Worm (Caenorhabditis elegans) whole organism, L3 larva: ENCODE data around the gene K08D10.11.

Source experiments
- R02D3.7 ChIP-seq: fragments of 150-350 bp; optimal IDR thresholded peaks from 2 replicates; lab custom pipeline; 2014; ENCODE audit warnings: missing biosample characterization, missing genetic modification characterization
- ZK546.5 ChIP-seq: sonication (generic microtip); optimal IDR thresholded peaks from 2 replicates; lab custom pipeline; 2017; ENCODE audit warnings: missing biosample characterization, missing genetic modification characterization
- ama-1 ChIP-seq: fragments of 150-350 bp; optimal IDR thresholded peaks from 2 replicates; lab custom pipeline; 2018
- ceh-82 ChIP-seq: fragments of 150-350 bp; optimal IDR thresholded peaks from 2 replicates; lab custom pipeline; 2014; ENCODE audit warnings: missing biosample characterization, missing genetic modification characterization
- egl-5 ChIP-seq: fragments of 150-350 bp; optimal IDR thresholded peaks from 2 replicates; lab custom pipeline; 2017; ENCODE audit warnings: missing biosample characterization, missing genetic modification reagents, missing genetic modification characterization, inconsistent platforms
- elt-2 ChIP-seq: sonication (generic microtip); optimal IDR thresholded peaks from 2 replicates; lab custom pipeline; 2016; ENCODE audit warnings: missing genetic modification reagents, mild to moderate bottlenecking, missing genetic modification characterization, missing compliant biosample characterization
- elt-3 ChIP-seq, 3 experiments: fragments of 150-350 bp in 1 of 3; sonication (generic microtip) in 2 of 3; optimal IDR thresholded peaks; 2 replicates in 2 of 3; 4 replicates in 1 of 3; lab custom pipeline; 2014 to 2017; ENCODE audit warnings: missing biosample characterization in 3 of 3, missing genetic modification characterization in 3 of 3
- fkh-10 ChIP-seq: sonication (generic microtip); optimal IDR thresholded peaks from 2 replicates; lab custom pipeline; 2017; ENCODE audit warnings: missing biosample characterization, missing genetic modification reagents, missing genetic modification characterization
- fkh-2 ChIP-seq: fragments of 150-350 bp; optimal IDR thresholded peaks from 2 replicates; lab custom pipeline; 2014; ENCODE audit warnings: missing biosample characterization, missing genetic modification reagents, missing genetic modification characterization
- fos-1 ChIP-seq: fragments of 150-350 bp; optimal IDR thresholded peaks from 2 replicates; lab custom pipeline; 2014; ENCODE audit warnings: missing biosample characterization, missing genetic modification characterization
- hmg-11 ChIP-seq: sonication (generic microtip); optimal IDR thresholded peaks from 2 replicates; lab custom pipeline; 2016; ENCODE audit warnings: missing genetic modification characterization, missing compliant biosample characterization
- jun-1 ChIP-seq: fragments of 150-350 bp; optimal IDR thresholded peaks from 2 replicates; lab custom pipeline; 2014; ENCODE audit warnings: missing biosample characterization, missing genetic modification reagents, missing genetic modification characterization
- lin-15B ChIP-seq: fragments of 150-350 bp; optimal IDR thresholded peaks from 2 replicates; lab custom pipeline; 2014; ENCODE audit warnings: missing biosample characterization, missing genetic modification characterization
- lin-39 ChIP-seq: fragments of 150-350 bp; optimal IDR thresholded peaks from 2 replicates; lab custom pipeline; 2018; ENCODE audit warnings: missing biosample characterization, missing genetic modification reagents, missing genetic modification characterization
- lsy-12 ChIP-seq: sonication (generic microtip); optimal IDR thresholded peaks from 2 replicates; lab custom pipeline; 2016; ENCODE audit warnings: mild to moderate bottlenecking, missing genetic modification characterization, missing compliant biosample characterization
- mdl-1 ChIP-seq: fragments of 150-350 bp; optimal IDR thresholded peaks from 2 replicates; lab custom pipeline; 2014; ENCODE audit warnings: missing biosample characterization, missing genetic modification characterization
- mml-1 ChIP-seq: fragments of 150-350 bp; sonication (generic microtip); optimal IDR thresholded peaks from 3 replicates; lab custom pipeline; 2014; ENCODE audit warnings: missing biosample characterization, missing genetic modification characterization
- nfya-1 ChIP-seq: sonication (generic microtip); optimal IDR thresholded peaks from 2 replicates; lab custom pipeline; 2017; ENCODE audit warnings: missing genetic modification characterization, mild to moderate bottlenecking, missing compliant biosample characterization, antibody characterized with exemption, moderate library complexity; ENCODE audit not compliant: insufficient read depth
- nhr-11 ChIP-seq: fragments of 150-350 bp; optimal IDR thresholded peaks from 2 replicates; lab custom pipeline; 2014; ENCODE audit warnings: missing biosample characterization, missing genetic modification characterization
- nhr-12 ChIP-seq: fragments of 150-350 bp; optimal IDR thresholded peaks from 2 replicates; lab custom pipeline; 2014; ENCODE audit warnings: missing biosample characterization, missing genetic modification characterization
- nhr-23 ChIP-seq: fragments of 150-350 bp; optimal IDR thresholded peaks from 2 replicates; lab custom pipeline; 2014; ENCODE audit warnings: missing biosample characterization, missing genetic modification reagents, missing genetic modification characterization
- nhr-25 ChIP-seq: sonication (generic microtip); optimal IDR thresholded peaks from 2 replicates; lab custom pipeline; 2017; ENCODE audit warnings: missing biosample characterization, missing genetic modification characterization
- nhr-43 ChIP-seq: sonication (generic microtip); optimal IDR thresholded peaks from 2 replicates; lab custom pipeline; 2016; ENCODE audit warnings: mild to moderate bottlenecking, missing genetic modification characterization, missing compliant biosample characterization; ENCODE audit not compliant: poor library complexity, severe bottlenecking
- nhr-67 ChIP-seq: fragments of 150-350 bp; optimal IDR thresholded peaks from 2 replicates; lab custom pipeline; 2014; ENCODE audit warnings: missing biosample characterization, missing genetic modification characterization
- nhr-76 ChIP-seq: fragments of 150-350 bp; sonication (generic microtip); optimal IDR thresholded peaks from 5 replicates; lab custom pipeline; 2014; ENCODE audit warnings: missing biosample characterization, missing genetic modification characterization
- nhr-77 ChIP-seq: fragments of 150-350 bp; optimal IDR thresholded peaks from 2 replicates; lab custom pipeline; 2014; ENCODE audit warnings: missing biosample characterization, missing genetic modification characterization
- pha-4 ChIP-seq: fragments of 150-350 bp; optimal IDR thresholded peaks from 2 replicates; lab custom pipeline; 2014; ENCODE audit warnings: missing biosample characterization, missing genetic modification reagents, missing genetic modification characterization
- pqm-1 ChIP-seq: fragments of 150-350 bp; optimal IDR thresholded peaks from 2 replicates; lab custom pipeline; 2017; ENCODE audit warnings: missing biosample characterization, missing genetic modification characterization, inconsistent platforms
- skn-1 ChIP-seq: fragments of 150-350 bp; optimal IDR thresholded peaks from 2 replicates; lab custom pipeline; 2014; ENCODE audit warnings: missing biosample characterization, missing genetic modification characterization
- snpc-4 ChIP-seq: fragments of 150-350 bp; optimal IDR thresholded peaks from 2 replicates; lab custom pipeline; 2014; ENCODE audit warnings: missing biosample characterization, missing genetic modification characterization
- unc-62 ChIP-seq: fragments of 150-350 bp; sonication (generic microtip); optimal IDR thresholded peaks from 4 replicates; lab custom pipeline; 2014; ENCODE audit warnings: missing biosample characterization, missing genetic modification reagents, missing genetic modification characterization
- ztf-4 ChIP-seq: fragments of 150-350 bp; optimal IDR thresholded peaks from 2 replicates; lab custom pipeline; 2014; ENCODE audit warnings: missing biosample characterization, missing genetic modification characterization

Gene K08D10.11

ce11 chrIV:4218276-4218675 is 32.3 kb upstream of the K08D10.11 start:
- TF ChIP-seq ama-1 (lab: Kevin White, UChicago) (peak; percentile 63), fkh-10 (no peak)
- TF ChIP-seq, all 47 proteins: peak for 1

DNA sequence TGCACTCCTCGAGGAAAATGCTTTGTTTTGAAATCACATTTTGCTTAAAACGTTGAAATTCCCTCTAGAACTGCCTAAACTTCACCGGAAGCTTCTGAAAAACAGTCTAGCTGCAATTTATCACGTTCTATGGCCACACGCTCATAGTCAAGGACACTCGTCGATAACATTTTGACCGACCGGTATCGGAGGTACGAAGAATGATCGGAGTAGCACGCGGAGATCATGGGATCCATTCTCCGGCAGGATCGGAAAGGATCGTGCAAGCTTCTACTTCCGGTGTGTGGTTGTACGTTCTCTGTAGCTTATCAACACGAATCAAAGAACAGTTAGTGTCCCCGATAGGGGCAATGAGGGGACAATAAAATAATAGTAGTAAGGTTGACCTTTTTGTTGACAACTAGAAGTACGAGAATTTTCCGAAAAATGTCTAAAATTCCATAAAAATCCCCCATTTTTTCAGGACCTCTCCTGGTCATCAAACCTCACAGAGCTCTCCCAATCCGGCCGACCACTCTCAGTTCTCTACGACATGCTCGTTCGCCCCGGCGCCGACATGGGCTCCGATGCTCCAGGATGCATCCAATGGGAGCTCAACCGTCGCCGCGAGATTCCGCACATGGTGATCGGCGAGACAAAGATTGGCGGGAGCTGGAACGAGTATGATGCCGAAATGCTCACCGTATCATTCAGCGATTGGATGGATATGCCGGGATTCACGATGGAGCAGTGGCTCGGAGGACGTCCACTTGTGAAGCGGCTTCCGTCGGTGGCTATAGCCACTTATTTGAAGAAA is 30.3 kb upstream of the K08D10.11 start:
- TF ChIP-seq nhr-76 (tag; lab: Kevin White, UChicago) (no peak), nhr-23 (tag; lab: Kevin White, UChicago) (peak; percentile 78), nhr-43 (peak; percentile 82), mdl-1 (peak; percentile 41), elt-2 (peak; percentile 33)
- TF ChIP-seq, all 47 proteins: peak for 4

DNA sequence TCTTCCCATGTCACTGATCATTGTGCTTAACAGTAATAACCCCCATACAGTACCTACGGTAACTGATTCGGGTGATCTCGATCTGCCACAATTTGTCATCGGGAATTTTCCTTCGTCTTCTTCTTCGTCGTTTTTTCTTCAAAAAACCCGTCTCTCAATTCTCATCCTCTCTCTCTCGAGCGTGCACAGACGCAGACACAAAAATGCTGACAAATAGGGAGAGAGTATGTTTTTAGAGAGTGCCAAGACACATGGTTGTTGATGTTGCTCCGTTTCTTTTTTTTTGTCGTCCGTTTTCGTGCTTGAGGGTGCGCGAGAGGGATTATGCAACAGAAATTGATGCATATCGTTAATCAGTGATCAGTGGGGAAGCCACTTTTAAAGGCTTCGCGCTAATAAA is 29.4 kb upstream of the K08D10.11 start:
- peak; percentile 25 for TF ChIP-seq pqm-1 (tag; lab: Kevin White, UChicago)
- TF ChIP-seq snpc-4 (tag; lab: Kevin White, UChicago) = peak; percentile 38
- TF ChIP-seq nhr-12 (tag; lab: Kevin White, UChicago) = no peak
- TF ChIP-seq nhr-25 = peak; percentile 36
- TF ChIP-seq hmg-11 (tag; lab: Kevin White, UChicago) = peak; percentile 78
- TF ChIP-seq elt-3 (tag; optimal IDR thresholded peaks at IDR 0.05; lab: Kevin White, UChicago) = peak in 1 of 3 experiments; percentile 2
- TF ChIP-seq ceh-82 (tag; lab: Kevin White, UChicago) = no peak
- peak; percentile 100 for TF ChIP-seq skn-1 (tag; lab: Kevin White, UChicago)
- peak; percentile 87 for TF ChIP-seq nfya-1 (tag; lab: Kevin White, UChicago)
- TF ChIP-seq nhr-77 = no peak
- peak; percentile 40 for TF ChIP-seq elt-2
- peak; percentile 11 for TF ChIP-seq lsy-12 (tag; lab: Kevin White, UChicago)
- peak; percentile 57 for TF ChIP-seq jun-1 (tag; lab: Kevin White, UChicago)
- no peak for TF ChIP-seq nhr-76 (tag; lab: Kevin White, UChicago)
- peak; percentile 34 for TF ChIP-seq egl-5 (tag; lab: Kevin White, UChicago)
- TF ChIP-seq R02D3.7 (tag; lab: Kevin White, UChicago) = peak; percentile 47
- peak; percentile 30 for TF ChIP-seq nhr-23 (tag; lab: Kevin White, UChicago)
- no peak for TF ChIP-seq nhr-11 (tag; lab: Kevin White, UChicago)
- peak; percentile 48 for TF ChIP-seq lin-15B (tag; lab: Kevin White, UChicago)
- peak; percentile 42 for TF ChIP-seq mdl-1
- peak; percentile 78 for TF ChIP-seq nhr-43
- TF ChIP-seq ama-1 (lab: Kevin White, UChicago) = peak; percentile 86
- TF ChIP-seq lin-39 (tag; lab: Kevin White, UChicago) = peak; percentile 71
- TF ChIP-seq ztf-4 (tag; lab: Kevin White, UChicago) = no peak
- TF ChIP-seq pha-4 (tag; lab: Kevin White, UChicago) = peak; percentile 86

- TF ChIP-seq nhr-77 (no peak), skn-1 (tag; lab: Kevin White, UChicago) (peak; percentile 19), elt-2 (peak; percentile 83), hmg-11 (tag; lab: Kevin White, UChicago) (no peak), nhr-25 (peak; percentile 7), pqm-1 (tag; lab: Kevin White, UChicago) (peak; percentile 74)
- TF ChIP-seq, all 47 proteins: peak for 4
Measured at ce11 chrIV:4212733-4213132, 26.7 kb upstream of the K08D10.11 start.

DNA sequence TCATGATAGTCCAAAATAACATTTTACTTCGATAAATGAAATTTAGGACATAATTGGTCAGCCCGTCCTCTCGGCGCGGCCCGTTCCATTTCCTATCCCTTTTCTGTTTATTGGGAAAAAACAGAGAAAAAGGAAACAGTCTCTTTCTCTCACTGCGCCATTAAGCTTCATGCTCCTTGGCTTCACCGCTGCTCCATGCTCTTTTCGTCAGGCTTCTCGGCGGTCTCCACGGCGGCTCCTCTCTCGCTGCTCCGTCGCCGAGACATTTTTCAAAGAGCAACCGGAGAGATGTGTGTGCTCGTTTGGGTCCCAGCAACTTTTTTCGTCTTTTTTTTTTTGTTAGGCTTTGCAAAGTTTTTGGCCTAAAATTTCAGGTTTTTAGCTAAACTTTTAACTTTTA is 24.9 kb upstream of the K08D10.11 start:
- TF ChIP-seq ZK546.5 (no peak), lin-39 (tag; lab: Kevin White, UChicago) (peak; percentile 34), R02D3.7 (tag; lab: Kevin White, UChicago) (no peak), mml-1 (no peak), lin-15B (tag; lab: Kevin White, UChicago) (peak; percentile 15), egl-5 (tag; lab: Kevin White, UChicago) (no peak), ztf-4 (tag; lab: Kevin White, UChicago) (no peak), hmg-11 (tag; lab: Kevin White, UChicago) (no peak), nfya-1 (tag; lab: Kevin White, UChicago) (peak; percentile 37), fkh-2 (tag; lab: Kevin White, UChicago) (no peak)

DNA sequence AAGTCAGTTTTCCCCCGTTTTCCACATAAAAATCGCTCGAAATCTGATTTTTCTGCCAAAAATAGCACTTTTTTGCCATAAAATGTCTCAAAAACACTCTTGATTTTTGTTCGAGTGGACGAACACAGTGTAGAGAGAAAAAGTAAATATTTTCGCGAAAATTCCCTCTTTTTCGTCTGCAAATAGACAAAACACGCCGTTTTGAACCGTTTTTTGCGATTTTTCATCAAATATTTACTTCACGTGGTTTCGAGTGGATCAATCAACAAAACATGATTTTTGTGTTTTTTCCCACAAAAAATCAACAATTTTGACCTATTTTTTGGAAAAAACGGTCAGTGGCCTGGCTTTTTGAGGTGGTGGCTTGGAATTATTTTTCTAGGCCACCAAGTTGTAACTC is 23.1 kb upstream of the K08D10.11 start:
- TF ChIP-seq pha-4 (tag; lab: Kevin White, UChicago) (peak; percentile 98), nhr-11 (tag; lab: Kevin White, UChicago) (no peak), lin-39 (tag; lab: Kevin White, UChicago) (no peak), unc-62 (GFP tag; lab: Kevin White, UChicago) (no peak), fos-1 (no peak), nhr-67 (no peak)
- TF ChIP-seq, all 47 proteins: peak for 1
